Fruit fly (Drosophila melanogaster) whole organism: ENCODE data around the gene Hira.

Source experiments
- CG8478 ChIP-seq: fragments of >200 bp; optimal IDR thresholded peaks from 2 replicates; lab custom pipeline; 2018; ENCODE audit warnings: inconsistent platforms
- Dll ChIP-seq: fragments of >200 bp; optimal IDR thresholded peaks from 2 replicates; lab custom pipeline; 2017
- EcR ChIP-seq, 2 experiments: fragments of >200 bp; optimal IDR thresholded peaks; 2 replicates each; lab custom pipeline; 2017; ENCODE audit warnings: missing biosample characterization in 2 of 2, missing genetic modification characterization in 2 of 2, missing genetic modification reagents in 2 of 2
- pan ChIP-seq: fragments of >200 bp; optimal IDR thresholded peaks from 2 replicates; lab custom pipeline; 2017
- psq ChIP-seq: fragments of >200 bp; optimal IDR thresholded peaks from 2 replicates; lab custom pipeline; 2017
- usp ChIP-seq: fragments of >200 bp; optimal IDR thresholded peaks from 2 replicates; lab custom pipeline; 2017; ENCODE audit warnings: missing biosample characterization, missing genetic modification characterization, mixed read lengths

The Hira gene

DNA sequence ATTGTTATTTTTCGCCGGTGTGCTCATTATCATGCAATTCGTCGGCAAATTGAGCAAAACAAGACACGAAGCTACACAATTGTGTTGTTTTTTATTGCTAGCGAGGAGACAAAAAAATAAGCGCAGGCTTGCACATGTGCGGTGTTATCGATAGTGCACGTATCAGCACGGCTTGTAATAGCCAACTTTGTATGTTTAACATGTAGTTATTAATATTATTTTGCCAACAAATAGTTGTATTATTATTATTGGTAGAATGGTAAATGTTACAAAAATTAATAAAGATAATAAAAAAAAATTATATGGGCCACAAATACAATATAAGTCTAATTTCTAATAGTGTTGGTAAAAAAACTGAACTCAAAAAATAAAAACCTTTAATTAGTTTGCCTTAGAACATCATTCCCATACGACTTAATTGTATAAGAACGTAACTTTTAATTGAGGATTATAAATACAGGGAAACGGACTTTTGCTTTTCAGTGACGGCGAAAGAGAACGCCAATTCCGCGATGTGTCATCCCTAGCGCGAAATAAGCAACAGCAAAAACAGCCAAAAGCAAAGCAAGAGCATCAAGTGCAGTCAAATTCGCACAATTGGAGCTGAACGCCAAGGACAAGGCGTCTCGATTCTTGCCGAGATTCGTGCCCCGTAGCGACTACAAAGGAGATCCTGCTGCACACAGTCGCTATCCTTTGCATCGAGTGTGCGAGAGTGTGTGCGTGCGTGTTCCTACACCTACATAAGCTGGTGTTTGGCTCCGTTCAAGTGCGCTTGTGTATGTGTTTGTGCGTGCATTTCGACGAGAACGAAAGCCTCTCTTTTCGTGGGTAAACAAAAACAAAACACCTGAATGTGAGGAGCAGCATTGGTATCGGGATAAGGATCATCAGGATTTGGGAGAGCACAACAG is 6.6 kb downstream of the Hira start, which contains the start of the genes NELF-B and CG12155:
Gene NELF-B (minus strand): TSS at position 111 of the 914 bp plus-strand sequence.
Gene CG12155 (plus strand): TSS at position 505 of the 914 bp plus-strand sequence.
- no peak for TF ChIP-seq CG8478 (lab: Kevin White, UChicago)
- TF ChIP-seq EcR (GFP tag; optimal IDR thresholded peaks at IDR 0.05; lab: Kevin White, UChicago) = no peak
- TF ChIP-seq psq (lab: Kevin White, UChicago) = no peak
- no peak for TF ChIP-seq Dll (lab: Kevin White, UChicago)
- no peak for TF ChIP-seq pan
- no peak for TF ChIP-seq usp

DNA sequence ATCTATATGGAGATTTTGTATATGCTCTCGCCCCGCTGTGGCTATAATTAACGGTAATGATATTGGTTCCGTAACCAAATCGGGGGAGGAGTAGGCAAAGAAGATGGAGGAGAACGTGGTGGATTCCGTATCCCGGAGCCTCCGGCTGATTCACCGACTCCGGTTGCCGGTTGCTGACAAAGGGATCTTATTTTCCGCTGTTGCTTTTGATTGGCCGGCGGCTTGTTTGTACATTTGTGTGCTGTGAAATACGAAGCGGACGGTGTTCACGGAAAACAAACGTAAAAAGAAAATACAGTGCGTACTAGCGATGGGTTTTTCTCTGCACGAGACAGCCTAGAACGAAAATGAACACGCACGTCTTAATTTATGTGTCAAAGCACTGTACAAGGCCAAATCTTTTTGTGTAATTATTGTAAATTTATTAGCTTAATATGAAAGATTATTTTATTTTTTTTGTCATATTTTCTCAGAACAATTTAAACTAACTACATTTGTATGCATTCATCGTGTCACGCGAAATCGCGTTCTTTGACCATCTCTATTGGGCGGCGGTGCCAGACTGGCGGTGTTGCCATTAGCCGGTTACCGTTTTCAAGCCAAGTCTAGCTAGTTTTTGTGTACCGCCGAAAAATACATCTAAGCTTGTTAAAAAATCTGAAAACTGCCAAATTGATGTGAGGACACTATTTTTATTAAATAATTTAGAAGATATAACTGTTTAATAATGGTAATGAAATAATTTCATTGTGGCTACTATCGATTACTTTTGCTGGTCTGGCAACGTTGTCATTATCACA is 12.4 kb downstream of the Hira start, which contains the start of the genes Pdp and Rab39:
Gene Pdp (minus strand): TSS at position 521 of the 800 bp plus-strand sequence.
Gene Rab39 (plus strand): TSS at position 793 of the 800 bp plus-strand sequence.
- TF ChIP-seq CG8478 (lab: Kevin White, UChicago) (no peak), Dll (lab: Kevin White, UChicago) (no peak), pan (no peak), usp (no peak)

DNA sequence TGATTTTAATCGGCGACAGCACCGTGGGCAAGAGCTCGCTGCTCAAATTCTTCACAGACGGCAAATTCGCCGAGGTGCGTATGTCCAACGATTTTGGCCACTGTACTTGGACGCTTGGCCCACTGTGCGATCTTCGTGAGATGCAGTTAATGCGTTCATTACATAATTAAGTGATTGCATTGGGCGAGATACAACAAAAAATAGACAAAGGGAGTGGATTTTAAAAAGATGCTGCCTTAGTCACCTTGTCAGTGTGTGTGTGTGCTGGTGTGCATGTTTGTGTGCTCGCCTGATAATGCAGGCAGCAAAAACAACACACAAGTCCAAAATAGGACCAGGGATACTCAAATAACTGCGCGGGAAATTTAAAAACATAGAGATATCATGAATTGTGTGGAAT is 13.3 kb downstream of the Hira start:
- TF ChIP-seq psq (lab: Kevin White, UChicago) = no peak
- no peak for TF ChIP-seq usp
- TF ChIP-seq Dll (lab: Kevin White, UChicago) = no peak
- no peak for TF ChIP-seq pan
- TF ChIP-seq EcR (GFP tag; optimal IDR thresholded peaks at IDR 0.05; lab: Kevin White, UChicago) = no peak
- no peak for TF ChIP-seq CG8478 (lab: Kevin White, UChicago)

DNA sequence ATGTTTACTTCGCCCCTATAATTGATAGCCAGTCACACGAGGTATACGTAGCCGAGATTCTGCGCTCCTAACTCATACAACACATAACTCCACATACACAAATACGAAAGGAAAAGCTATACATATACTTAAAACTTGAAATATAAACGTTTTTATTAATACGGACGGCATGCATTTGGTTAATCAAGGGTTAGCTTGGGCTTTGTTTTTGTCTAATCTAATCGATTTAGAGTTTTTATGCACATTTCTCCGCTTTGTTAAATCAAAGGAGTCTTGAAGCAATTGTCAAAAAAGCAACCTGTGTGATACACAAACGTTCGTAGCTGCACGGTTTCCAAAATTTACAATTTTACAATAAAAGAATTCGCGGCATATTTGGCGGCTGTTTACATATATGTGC is 14.7 kb downstream of the Hira start, which contains the start of gene Tom40:
Gene Tom40 (plus strand): TSS at position 301 of the 400 bp plus-strand sequence.
- no peak for TF ChIP-seq psq (lab: Kevin White, UChicago)
- TF ChIP-seq EcR (GFP tag; optimal IDR thresholded peaks at IDR 0.05; lab: Kevin White, UChicago) = no peak
- TF ChIP-seq Dll (lab: Kevin White, UChicago) = no peak
- TF ChIP-seq usp = no peak
- TF ChIP-seq pan = no peak
- TF ChIP-seq CG8478 (lab: Kevin White, UChicago) = no peak

DNA sequence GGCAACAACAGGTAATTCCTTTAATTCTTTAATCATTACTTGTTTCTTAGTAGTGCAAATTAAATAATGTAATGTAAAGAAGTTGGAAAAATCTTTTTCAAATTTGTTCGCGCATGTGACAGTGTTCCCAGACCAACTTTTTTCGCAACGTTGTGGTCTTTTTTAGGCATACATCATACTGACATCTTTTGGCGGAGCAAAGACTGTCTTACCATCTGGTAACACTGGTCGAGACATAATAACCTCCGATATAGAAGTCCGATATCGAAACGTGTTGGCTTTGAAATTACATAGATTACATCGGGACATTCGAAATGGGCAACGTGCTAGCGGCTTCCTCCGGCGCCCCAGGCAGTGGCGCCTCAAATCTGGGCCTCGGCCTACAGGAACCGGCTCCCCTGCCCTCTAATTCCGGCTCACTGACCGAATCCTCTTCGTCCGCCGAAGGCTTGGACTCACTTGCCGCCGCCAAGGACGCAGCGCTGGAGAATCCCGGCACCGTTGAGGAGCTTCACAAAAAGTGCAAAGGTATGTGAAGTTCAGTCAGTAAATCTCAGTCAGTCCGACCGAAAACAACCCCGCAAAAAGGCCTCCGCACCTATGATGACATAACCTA is 15.3 kb downstream of the Hira start:
- no peak for TF ChIP-seq psq (lab: Kevin White, UChicago)
- no peak for TF ChIP-seq EcR (GFP tag; optimal IDR thresholded peaks at IDR 0.05; lab: Kevin White, UChicago)
- TF ChIP-seq pan = no peak
- TF ChIP-seq CG8478 (lab: Kevin White, UChicago) = no peak
- no peak for TF ChIP-seq Dll (lab: Kevin White, UChicago)
- TF ChIP-seq usp = no peak

DNA sequence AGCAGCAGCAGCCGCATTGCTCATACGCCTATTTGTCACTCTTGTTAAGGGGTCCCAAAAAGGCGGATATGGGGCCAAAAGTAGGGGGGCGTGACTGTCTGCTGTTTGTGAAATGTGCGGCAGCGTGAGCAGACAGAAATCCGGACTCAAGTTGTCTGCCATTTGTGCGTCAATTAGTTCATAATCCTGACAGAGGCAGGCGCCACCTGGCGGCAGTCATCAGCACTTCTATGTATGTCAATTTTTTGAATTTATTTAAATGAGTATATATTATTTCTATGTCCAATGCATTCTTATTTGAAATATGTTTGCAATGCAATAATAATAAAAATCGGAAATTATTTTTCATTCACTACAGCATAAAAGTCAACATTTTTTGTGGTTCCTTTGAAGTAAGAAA is 22.1 kb downstream of the Hira start:
- no peak for TF ChIP-seq CG8478 (lab: Kevin White, UChicago)
- TF ChIP-seq Dll (lab: Kevin White, UChicago) = no peak
- TF ChIP-seq usp = no peak
- TF ChIP-seq pan = no peak
- TF ChIP-seq EcR (GFP tag; optimal IDR thresholded peaks at IDR 0.05; lab: Kevin White, UChicago) = no peak
- TF ChIP-seq psq (lab: Kevin White, UChicago) = no peak

DNA sequence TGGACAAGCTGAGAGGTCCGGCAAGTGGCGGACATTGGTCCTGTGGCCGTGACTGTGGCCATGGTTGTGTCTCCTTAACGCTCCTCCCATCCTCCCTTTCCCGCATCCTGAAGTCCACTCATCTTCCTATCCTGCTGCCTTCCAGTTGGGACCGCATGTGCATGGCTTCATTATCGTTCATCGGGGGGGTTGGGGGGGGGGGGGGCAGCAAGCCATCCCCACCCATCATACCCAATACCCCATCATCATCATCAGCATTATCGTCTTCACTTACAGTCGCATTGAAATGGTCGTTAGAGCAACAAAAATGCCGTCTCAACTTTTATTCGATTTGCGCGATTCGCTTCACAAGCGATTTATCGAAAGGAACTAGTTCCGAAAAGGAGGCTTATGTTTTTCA is 24.4 kb downstream of the Hira start:
- TF ChIP-seq CG8478 (lab: Kevin White, UChicago) (no peak), EcR (GFP tag; optimal IDR thresholded peaks at IDR 0.05; lab: Kevin White, UChicago) (no peak), psq (lab: Kevin White, UChicago) (no peak), pan (no peak), Dll (lab: Kevin White, UChicago) (no peak), usp (no peak)

DNA sequence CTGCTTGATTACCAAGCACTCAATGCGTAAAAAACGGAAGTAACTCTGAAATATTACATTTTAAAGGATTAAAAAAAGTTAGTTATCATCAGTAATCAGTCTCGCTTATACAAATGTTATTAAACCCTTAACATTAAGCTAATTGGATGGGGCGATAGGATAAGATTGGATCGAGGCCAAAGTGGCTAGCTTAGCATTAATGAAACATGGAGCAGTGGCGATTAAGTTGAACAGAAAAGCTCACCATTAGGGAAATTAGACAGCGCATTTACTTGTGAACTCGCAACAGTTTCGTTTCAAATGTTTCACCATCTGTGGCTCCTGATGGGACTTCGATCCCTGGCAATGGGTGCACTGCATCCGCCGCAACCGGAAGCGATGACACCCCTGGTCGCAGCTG is 42.8 kb downstream of the Hira start, which contains the start of gene Ir7a:
Gene Ir7a (plus strand): TSS at position 301 of the 400 bp plus-strand sequence.
- TF ChIP-seq usp (no peak), CG8478 (lab: Kevin White, UChicago) (no peak), psq (lab: Kevin White, UChicago) (no peak), pan (no peak), Dll (lab: Kevin White, UChicago) (no peak), EcR (GFP tag; optimal IDR thresholded peaks at IDR 0.05; lab: Kevin White, UChicago) (no peak)

DNA sequence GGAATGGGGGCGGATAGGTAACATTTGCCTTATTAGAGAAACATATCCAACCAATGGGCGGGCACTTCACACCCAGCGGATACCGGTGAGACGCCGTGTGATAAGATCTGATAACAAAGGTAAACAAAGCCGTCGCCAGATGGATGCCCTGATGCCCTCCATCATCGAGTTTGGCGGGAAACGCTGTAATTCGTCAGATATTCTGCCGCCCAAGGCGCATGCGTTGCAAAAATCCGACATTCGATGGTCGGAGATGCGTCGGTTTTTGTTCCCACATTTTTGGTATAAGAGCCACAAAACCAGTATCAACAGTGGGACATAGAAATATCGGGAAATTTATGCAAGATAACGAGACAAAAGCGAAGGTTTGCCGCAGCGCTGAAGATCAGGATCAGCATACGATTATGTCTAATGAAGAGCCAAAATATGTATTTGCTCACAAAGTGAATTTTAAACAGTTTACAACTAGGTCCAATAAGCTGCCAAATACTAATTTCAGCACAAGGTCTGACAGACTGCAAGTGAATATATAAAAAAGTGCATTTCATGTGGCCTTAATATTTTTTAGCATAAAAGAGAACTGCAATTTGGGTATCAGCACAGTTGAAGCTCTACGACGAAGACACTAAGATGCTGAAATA is 46.3 kb downstream of the Hira start, which contains the start of gene CG34338:
Gene CG34338 (plus strand): TSS at position 591 of the 641 bp plus-strand sequence.
- TF ChIP-seq CG8478 (lab: Kevin White, UChicago) (no peak), EcR (GFP tag; optimal IDR thresholded peaks at IDR 0.05; lab: Kevin White, UChicago) (no peak), pan (no peak), psq (lab: Kevin White, UChicago) (no peak), usp (no peak), Dll (lab: Kevin White, UChicago) (no peak)
